Worm (Caenorhabditis elegans): ENCODE results near the gene Y61A9LA.10.

DNA sequence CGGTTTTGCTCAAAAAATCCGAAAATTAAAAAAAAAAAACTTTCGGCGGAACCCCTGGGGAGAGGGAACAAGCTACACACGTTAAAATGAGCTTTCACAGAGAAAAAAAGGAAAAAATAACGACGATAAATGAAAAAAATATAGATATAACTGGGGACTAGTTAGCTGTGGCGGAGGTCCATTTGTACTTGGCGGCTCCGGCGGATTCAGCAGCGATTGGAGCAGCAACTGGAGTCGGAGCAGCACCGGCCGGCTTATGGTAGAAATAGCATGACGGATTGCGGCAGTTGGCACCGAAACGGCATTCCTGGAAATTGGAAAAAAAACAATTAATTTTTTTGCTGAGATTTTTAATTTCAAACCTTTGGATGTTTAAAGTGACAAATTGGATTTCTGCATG is 53.1 kb downstream of the Y61A9LA.10 start:
- TF ChIP-seq ztf-4 (tag; optimal IDR thresholded peaks at IDR 0.05): no peak
- no peak for TF ChIP-seq mdl-1 (tag; optimal IDR thresholded peaks at IDR 0.05)
- TF ChIP-seq snpc-4 (tag; optimal IDR thresholded peaks at IDR 0.05): no peak
- TF ChIP-seq lsy-2 (tag; optimal IDR thresholded peaks at IDR 0.05): no peak
